Worm (Caenorhabditis elegans) whole organism, mixed stage, embryonic: ENCODE data around the gene usp-14.

Experiments
- M03D4.4 ChIP-seq: sonication (generic microtip); optimal IDR thresholded peaks from 2 replicates; lab custom pipeline; 2017; ENCODE audit warnings: mild to moderate bottlenecking, missing genetic modification characterization, missing compliant biosample characterization
- bed-3 ChIP-seq: fragments of 200-800 bp; sonication (Bioruptor generic); optimal IDR thresholded peaks from 3 replicates; lab custom pipeline; 2018; ENCODE audit warnings: mild to moderate bottlenecking, missing genetic modification characterization, moderate library complexity, missing compliant biosample characterization
- blmp-1 ChIP-seq: fragments of 150-350 bp; optimal IDR thresholded peaks from 2 replicates; lab custom pipeline; 2014; ENCODE audit warnings: missing biosample characterization, missing genetic modification characterization
- ceh-39 ChIP-seq: fragments of 150-350 bp; optimal IDR thresholded peaks from 2 replicates; lab custom pipeline; 2014; ENCODE audit warnings: missing biosample characterization, missing genetic modification characterization
- ceh-83 ChIP-seq: fragments of 200-800 bp; sonication (Bioruptor generic); optimal IDR thresholded peaks from 2 replicates; lab custom pipeline; 2018; ENCODE audit warnings: mild to moderate bottlenecking, missing genetic modification characterization, missing compliant biosample characterization
- ces-1 ChIP-seq: fragments of 150-350 bp; optimal IDR thresholded peaks from 2 replicates; lab custom pipeline; 2014; ENCODE audit warnings: missing biosample characterization, missing genetic modification reagents, missing genetic modification characterization
- cnd-1 ChIP-seq: fragments of 200-800 bp; sonication (Bioruptor generic); optimal IDR thresholded peaks from 2 replicates; lab custom pipeline; 2018; ENCODE audit warnings: mild to moderate bottlenecking, missing genetic modification characterization, missing compliant biosample characterization
- drap-1 ChIP-seq: fragments of 200-800 bp; sonication (Bioruptor generic); optimal IDR thresholded peaks from 3 replicates; lab custom pipeline; 2018; ENCODE audit warnings: mild to moderate bottlenecking, missing genetic modification characterization, missing compliant biosample characterization
- elt-3 ChIP-seq: fragments of 150-350 bp; optimal IDR thresholded peaks from 2 replicates; lab custom pipeline; 2014; ENCODE audit warnings: missing biosample characterization, missing genetic modification characterization
- flh-1 ChIP-seq: fragments of 200-800 bp; sonication (Bioruptor generic); optimal IDR thresholded peaks from 2 replicates; lab custom pipeline; 2018; ENCODE audit warnings: mild to moderate bottlenecking, missing genetic modification characterization, moderate library complexity, missing compliant biosample characterization
- ham-2 ChIP-seq: fragments of 200-800 bp; sonication (Bioruptor generic); optimal IDR thresholded peaks from 2 replicates; lab custom pipeline; 2018; ENCODE audit warnings: mild to moderate bottlenecking, missing genetic modification characterization, missing compliant biosample characterization
- lin-13 ChIP-seq: fragments of 150-350 bp; optimal IDR thresholded peaks from 2 replicates; lab custom pipeline; 2014; ENCODE audit warnings: missing biosample characterization, missing genetic modification characterization
- lin-32 ChIP-seq: fragments of 200-800 bp; sonication (Bioruptor generic); optimal IDR thresholded peaks from 2 replicates; lab custom pipeline; 2018; ENCODE audit warnings: mild to moderate bottlenecking, missing genetic modification characterization, missing compliant biosample characterization
- lsy-2 ChIP-seq: fragments of 150-350 bp; optimal IDR thresholded peaks from 2 replicates; lab custom pipeline; 2014; ENCODE audit warnings: missing biosample characterization, missing genetic modification characterization
- mab-5 ChIP-seq: fragments of 150-350 bp; optimal IDR thresholded peaks from 2 replicates; lab custom pipeline; 2014; ENCODE audit warnings: missing biosample characterization, missing genetic modification characterization
- mep-1 ChIP-seq: fragments of 150-350 bp; optimal IDR thresholded peaks from 2 replicates; lab custom pipeline; 2017; ENCODE audit warnings: missing biosample characterization, missing genetic modification reagents, missing genetic modification characterization, inconsistent platforms
- mls-2 ChIP-seq: sonication (generic microtip); optimal IDR thresholded peaks from 2 replicates; lab custom pipeline; 2016; ENCODE audit warnings: mild to moderate bottlenecking, missing genetic modification characterization, moderate library complexity, missing compliant biosample characterization
- nhr-12 ChIP-seq: fragments of 150-350 bp; optimal IDR thresholded peaks from 2 replicates; lab custom pipeline; 2014; ENCODE audit warnings: missing biosample characterization, missing genetic modification characterization
- nhr-2 ChIP-seq: fragments of 150-350 bp; optimal IDR thresholded peaks from 2 replicates; lab custom pipeline; 2014; ENCODE audit warnings: missing biosample characterization, missing genetic modification characterization
- nhr-76 ChIP-seq: sonication (generic microtip); optimal IDR thresholded peaks from 2 replicates; lab custom pipeline; 2017; ENCODE audit warnings: missing biosample characterization, missing genetic modification characterization
- sptf-1 ChIP-seq: sonication (generic microtip); optimal IDR thresholded peaks from 2 replicates; lab custom pipeline; 2017; ENCODE audit warnings: mild to moderate bottlenecking, missing genetic modification characterization, moderate library complexity, missing compliant biosample characterization
- tbx-8 ChIP-seq: fragments of 200-800 bp; sonication (Bioruptor generic); optimal IDR thresholded peaks from 2 replicates; lab custom pipeline; 2018; ENCODE audit warnings: mild to moderate bottlenecking, missing genetic modification characterization, moderate library complexity, missing compliant biosample characterization
- unc-120 ChIP-seq: sonication (generic microtip); optimal IDR thresholded peaks from 2 replicates; lab custom pipeline; 2017; ENCODE audit warnings: missing genetic modification characterization, missing compliant biosample characterization; ENCODE audit not compliant: poor library complexity, severe bottlenecking
- unc-39 ChIP-seq: fragments of 150-350 bp; optimal IDR thresholded peaks from 2 replicates; lab custom pipeline; 2014; ENCODE audit warnings: missing biosample characterization, missing genetic modification characterization
- unc-62 ChIP-seq: fragments of 150-350 bp; optimal IDR thresholded peaks from 2 replicates; lab custom pipeline; 2014; ENCODE audit warnings: missing biosample characterization, missing genetic modification reagents, missing genetic modification characterization
- zip-8 ChIP-seq: fragments of 150-350 bp; optimal IDR thresholded peaks from 2 replicates; lab custom pipeline; 2014; ENCODE audit warnings: missing biosample characterization, missing genetic modification characterization
- ztf-11 ChIP-seq: fragments of 150-350 bp; optimal IDR thresholded peaks from 2 replicates; lab custom pipeline; 2014; ENCODE audit warnings: missing biosample characterization, missing genetic modification characterization

Gene usp-14

DNA sequence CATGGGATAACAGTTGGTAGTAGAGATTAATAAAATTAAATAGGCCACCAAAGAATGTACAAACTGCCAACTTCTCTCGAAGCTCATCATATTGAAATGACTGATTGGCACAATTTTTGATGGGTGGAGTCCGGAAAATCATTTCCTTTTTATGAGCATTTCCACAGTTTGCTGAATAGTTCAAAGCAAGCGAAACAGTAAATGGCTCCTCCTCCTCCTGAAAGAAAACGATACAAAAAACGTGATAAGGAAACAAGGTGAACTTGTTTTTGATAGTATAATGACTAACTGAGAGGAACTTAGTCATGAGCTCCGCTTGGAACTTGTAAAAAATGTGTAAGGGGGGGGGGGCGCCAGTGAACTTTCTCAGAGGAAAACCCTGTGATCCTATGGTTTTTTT lies 26.5 kb upstream of the usp-14 start, which contains the start of gene K10H10.9:
K10H10.9 (minus strand) TSS at position 101 of the 400 bp plus-strand sequence.
- no peak for TF ChIP-seq M03D4.4
- no peak for TF ChIP-seq ham-2 (GFP tag; lab: Kevin White, UChicago)
- TF ChIP-seq tbx-8 (GFP tag; lab: Kevin White, UChicago), result no peak
- TF ChIP-seq blmp-1 (tag; lab: Kevin White, UChicago), result no peak
- no peak for TF ChIP-seq drap-1
- TF ChIP-seq ceh-39, result no peak

DNA sequence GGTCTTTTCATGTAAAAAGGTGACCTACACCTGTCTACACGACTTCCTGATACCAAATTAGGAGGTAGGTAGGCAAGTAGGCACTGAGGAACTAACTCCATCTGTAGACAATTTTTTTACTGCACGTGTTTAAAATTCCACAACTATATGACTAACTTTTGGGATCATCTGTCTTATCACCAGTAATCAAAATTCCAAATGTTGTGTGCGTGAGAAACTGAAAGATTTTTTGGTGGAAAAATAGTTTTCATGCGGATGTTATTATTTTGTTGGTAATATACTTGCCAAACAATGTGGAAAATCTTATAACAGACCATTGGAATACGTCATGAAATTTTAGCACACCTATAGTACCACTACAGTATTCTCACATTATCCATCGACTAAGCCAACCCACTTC lies 22.7 kb upstream of the usp-14 start, which contains the start of gene K10H10.13:
K10H10.13 (minus strand) TSS at position 101 of the 400 bp plus-strand sequence.
- TF ChIP-seq lin-32 (GFP tag; lab: Kevin White, UChicago) (no peak), M03D4.4 (no peak), lsy-2 (tag; lab: Kevin White, UChicago) (no peak), lin-13 (tag; lab: Kevin White, UChicago) (no peak), zip-8 (tag; lab: Kevin White, UChicago) (no peak), unc-62 (GFP tag; lab: Kevin White, UChicago) (no peak), nhr-76 (no peak), mep-1 (tag; lab: Kevin White, UChicago) (no peak), mls-2 (no peak), unc-120 (tag; lab: Kevin White, UChicago) (no peak), ztf-11 (no peak), cnd-1 (tag; lab: Kevin White, UChicago) (no peak), ces-1 (GFP tag; lab: Kevin White, UChicago) (no peak), mab-5 (no peak), unc-39 (tag; lab: Kevin White, UChicago) (no peak), flh-1 (GFP tag; lab: Kevin White, UChicago) (no peak), sptf-1 (no peak), nhr-12 (tag; lab: Kevin White, UChicago) (no peak), ceh-83 (GFP tag; lab: Kevin White, UChicago) (no peak), elt-3 (tag; lab: Kevin White, UChicago) (no peak)

DNA sequence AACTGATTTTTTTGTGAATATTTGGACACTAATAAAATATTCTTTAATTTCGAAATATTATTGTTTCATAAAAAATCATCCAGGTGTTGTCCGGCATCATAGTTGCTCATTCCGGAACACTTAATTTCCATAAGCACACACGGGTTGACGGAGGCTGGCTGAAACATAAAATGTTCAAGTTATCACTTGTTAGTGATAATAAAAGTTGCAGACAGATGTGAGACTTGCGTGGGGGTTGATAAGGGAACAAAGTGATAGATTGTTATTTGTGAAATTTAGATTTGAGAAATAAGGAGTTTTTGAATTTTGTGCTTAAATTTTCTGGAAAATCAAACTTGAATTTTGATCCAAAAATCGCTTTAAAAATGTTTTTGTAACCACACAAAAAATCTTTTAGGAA lies 21.7 kb upstream of the usp-14 start:
- no peak for TF ChIP-seq drap-1
- no peak for TF ChIP-seq nhr-12 (tag; lab: Kevin White, UChicago)
- TF ChIP-seq unc-62 (GFP tag; lab: Kevin White, UChicago), result no peak
- TF ChIP-seq, all 35 proteins: peak for 0

DNA sequence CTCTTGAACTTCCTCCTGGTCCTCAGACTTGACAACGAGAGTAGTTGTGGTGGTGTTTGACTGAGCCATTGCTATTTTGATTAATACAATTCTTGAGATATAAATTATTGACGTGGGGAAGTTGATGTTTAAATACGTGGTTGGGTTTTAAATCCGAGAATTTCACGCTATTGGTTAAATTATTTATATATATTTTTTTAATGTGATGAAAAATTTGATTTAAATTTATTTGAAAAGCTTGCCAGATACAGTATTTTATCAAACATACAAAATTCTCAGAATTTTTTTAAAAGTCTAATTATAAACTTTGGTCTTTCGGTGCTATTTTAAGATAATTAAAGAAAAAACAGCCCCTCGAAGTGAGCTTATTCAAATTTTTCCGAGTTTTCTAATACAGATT lies 19.1 kb upstream of the usp-14 start, which contains the start of the genes K10H10.7 and K10H10.10:
K10H10.7 (minus strand) TSS at position 101 of the 400 bp plus-strand sequence.
K10H10.10 (plus strand) TSS at position 204 of the 400 bp plus-strand sequence.
- TF ChIP-seq nhr-12 (tag; lab: Kevin White, UChicago) (no peak), elt-3 (tag; lab: Kevin White, UChicago) (no peak), M03D4.4 (no peak)

DNA sequence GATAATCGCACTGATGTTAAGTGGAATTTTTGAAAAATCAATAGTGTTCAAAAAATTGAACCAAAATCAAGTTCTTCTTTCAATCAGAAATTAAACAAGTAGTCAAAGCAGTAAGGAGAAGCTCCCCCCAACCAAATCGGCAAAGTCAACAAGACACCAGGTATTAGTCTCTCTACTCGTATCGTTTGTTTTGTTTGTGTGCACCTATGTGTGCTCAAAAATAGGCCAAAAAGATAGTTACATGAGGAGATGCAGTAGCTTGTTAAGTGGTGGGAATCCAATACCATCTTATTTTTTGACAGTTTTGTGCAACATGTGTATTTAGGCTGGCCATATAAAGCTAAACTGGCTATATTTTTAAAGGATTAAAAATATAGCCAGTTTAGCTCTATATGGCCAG lies 17.8 kb upstream of the usp-14 start, which contains the start of gene K10H10.12:
K10H10.12 (minus strand) TSS at position 101 of the 400 bp plus-strand sequence.
- no peak for TF ChIP-seq unc-39 (tag; lab: Kevin White, UChicago)
- no peak for TF ChIP-seq drap-1
- no peak for TF ChIP-seq nhr-2 (tag; lab: Kevin White, UChicago)
- no peak for TF ChIP-seq lsy-2 (tag; lab: Kevin White, UChicago)
- no peak for TF ChIP-seq sptf-1
- no peak for TF ChIP-seq unc-120 (tag; lab: Kevin White, UChicago)
- no peak for TF ChIP-seq nhr-76
- no peak for TF ChIP-seq cnd-1 (tag; lab: Kevin White, UChicago)

DNA sequence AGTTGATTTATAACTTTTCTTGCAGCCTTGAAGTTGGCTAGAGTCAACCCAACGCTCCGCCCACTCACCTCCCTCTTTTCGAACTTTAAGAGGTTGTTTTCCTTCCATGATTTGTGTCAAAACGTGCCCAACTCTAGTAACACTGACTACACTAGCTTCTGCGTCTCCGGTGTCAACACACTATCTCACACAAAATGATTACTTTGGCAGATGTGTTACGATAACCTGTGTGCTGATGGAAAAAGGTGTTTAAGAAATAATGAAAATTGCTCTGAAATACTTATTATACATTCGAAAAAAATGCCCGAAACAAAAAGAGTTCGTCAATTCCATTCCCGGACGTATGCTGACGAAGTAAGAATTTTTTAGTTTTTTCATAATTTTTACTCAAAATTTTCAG lies 14.5 kb upstream of the usp-14 start, which contains the start of gene K10H10.6:
K10H10.6 (plus strand) TSS at position 301 of the 400 bp plus-strand sequence.
- TF ChIP-seq cnd-1 (tag; lab: Kevin White, UChicago), result no peak
- no peak for TF ChIP-seq nhr-2 (tag; lab: Kevin White, UChicago)
- no peak for TF ChIP-seq elt-3 (tag; lab: Kevin White, UChicago)
- no peak for TF ChIP-seq sptf-1
- no peak for TF ChIP-seq ceh-83 (GFP tag; lab: Kevin White, UChicago)
- no peak for TF ChIP-seq unc-120 (tag; lab: Kevin White, UChicago)
- TF ChIP-seq ces-1 (GFP tag; lab: Kevin White, UChicago), result no peak
- TF ChIP-seq mep-1 (tag; lab: Kevin White, UChicago), result no peak

DNA sequence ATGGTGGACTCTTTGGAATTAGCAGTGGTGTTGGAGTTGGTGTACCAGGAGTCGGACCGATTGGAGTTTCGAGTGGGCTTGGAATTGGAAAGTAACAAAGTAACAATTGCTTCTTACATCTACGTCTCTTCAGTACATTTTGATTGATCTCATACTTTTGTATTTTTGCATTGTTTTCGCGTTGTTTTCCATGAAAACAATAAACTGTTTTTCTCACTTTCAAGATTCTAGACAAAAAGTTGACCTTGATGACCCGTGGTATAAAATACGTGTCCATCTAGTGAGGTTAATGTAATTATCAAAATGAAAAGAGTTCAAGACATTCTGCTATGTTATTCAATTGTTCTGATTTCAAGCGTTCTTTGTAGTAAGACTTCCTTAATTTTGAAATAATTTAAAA lies 13.0 kb upstream of the usp-14 start, which contains the start of gene K10H10.5:
K10H10.5 (plus strand) TSS at position 301 of the 400 bp plus-strand sequence.
- TF ChIP-seq ceh-83 (GFP tag; lab: Kevin White, UChicago) (no peak), unc-39 (tag; lab: Kevin White, UChicago) (no peak), lsy-2 (tag; lab: Kevin White, UChicago) (no peak), bed-3 (GFP tag; lab: Kevin White, UChicago) (no peak), ztf-11 (no peak), mab-5 (no peak)
